Fruit fly (Drosophila melanogaster) whole organism, embryonic: ENCODE results near the gene ab.

Source experiments
- Antp ChIP-seq: fragments of 200-800 bp; sonication (Bioruptor generic); optimal IDR thresholded peaks from 3 replicates; lab custom pipeline; 2016; ENCODE audit warnings: missing biosample characterization, missing genetic modification characterization
- Bdp1 ChIP-seq: fragments of 200-800 bp; sonication (Bioruptor generic); optimal IDR thresholded peaks from 3 replicates; lab custom pipeline; 2016; ENCODE audit warnings: missing biosample characterization, missing genetic modification characterization
- Blimp-1 ChIP-seq: fragments of 200-800 bp; sonication (Bioruptor generic); optimal IDR thresholded peaks from 3 replicates; lab custom pipeline; 2018; ENCODE audit warnings: missing biosample characterization, missing genetic modification characterization, mild to moderate bottlenecking, moderate library complexity, missing genetic modification reagents
- C15 ChIP-seq: fragments of 200-800 bp; sonication (Bioruptor generic); IDR thresholded peaks from 3 replicates; pipeline ENCODE4 v1.3.6; 2022; ENCODE audit warnings: missing biosample characterization, missing genetic modification characterization
- CG10979 ChIP-seq: fragments of 200-800 bp; sonication (Bioruptor generic); optimal IDR thresholded peaks from 2 replicates; lab custom pipeline; 2018; ENCODE audit warnings: missing biosample characterization, mild to moderate bottlenecking, missing genetic modification characterization, moderate library complexity
- CG11247 ChIP-seq: fragments of 200-800 bp; sonication (Bioruptor generic); IDR thresholded peaks from 2 replicates; pipeline ENCODE4 v1.3.6; 2022; ENCODE audit warnings: missing biosample characterization, missing genetic modification characterization
- CG12104 ChIP-seq: fragments of 200-800 bp; sonication (Bioruptor generic); optimal IDR thresholded peaks from 3 replicates; lab custom pipeline; 2016; ENCODE audit warnings: missing biosample characterization, missing genetic modification characterization
- CG12155 ChIP-seq: fragments of 200-800 bp; sonication (Bioruptor generic); optimal IDR thresholded peaks from 3 replicates; lab custom pipeline; 2016; ENCODE audit warnings: missing biosample characterization, missing genetic modification characterization
- CG13424 ChIP-seq: fragments of 200-800 bp; sonication (Bioruptor generic); optimal IDR thresholded peaks from 2 replicates; lab custom pipeline; 2019; ENCODE audit warnings: missing biosample characterization, mild to moderate bottlenecking, missing genetic modification characterization, moderate library complexity
- CG1603 ChIP-seq: fragments of 200-800 bp; sonication (Bioruptor generic); optimal IDR thresholded peaks from 2 replicates; lab custom pipeline; 2019; ENCODE audit warnings: missing biosample characterization, mild to moderate bottlenecking, missing genetic modification characterization, moderate library complexity
- CG30020 ChIP-seq: fragments of 200-800 bp; optimal IDR thresholded peaks from 2 replicates; lab custom pipeline; 2019; ENCODE audit warnings: missing biosample characterization, mild to moderate bottlenecking, missing genetic modification characterization, moderate library complexity
- CG31224 ChIP-seq: fragments of 200-800 bp; sonication (Bioruptor generic); IDR thresholded peaks from 2 replicates; pipeline ENCODE4 v1.3.6; 2022; ENCODE audit warnings: missing biosample characterization, missing genetic modification characterization
- CG33213 ChIP-seq: fragments of 200-800 bp; sonication (Bioruptor generic); optimal IDR thresholded peaks from 3 replicates; lab custom pipeline; 2016; ENCODE audit warnings: missing biosample characterization, missing genetic modification characterization
- CG5245 ChIP-seq: fragments of 200-800 bp; sonication (Bioruptor generic); optimal IDR thresholded peaks from 3 replicates; lab custom pipeline; 2016; ENCODE audit warnings: missing biosample characterization, missing genetic modification characterization
- CG6272 ChIP-seq: fragments of 200-800 bp; sonication (Bioruptor generic); IDR thresholded peaks from 2 replicates; pipeline ENCODE4 v1.3.6; 2022; ENCODE audit warnings: missing biosample characterization, missing genetic modification characterization
- CG6654 ChIP-seq: fragments of 200-800 bp; sonication (Bioruptor generic); optimal IDR thresholded peaks from 2 replicates; lab custom pipeline; 2017; ENCODE audit warnings: missing biosample characterization, mild to moderate bottlenecking, missing genetic modification characterization
- CG6854 ChIP-seq: fragments of 200-800 bp; sonication (Bioruptor generic); optimal IDR thresholded peaks from 3 replicates; lab custom pipeline; 2017; ENCODE audit warnings: missing biosample characterization, mild to moderate bottlenecking, missing genetic modification characterization
- CG7928 ChIP-seq: fragments of 200-800 bp; sonication (Bioruptor generic); optimal IDR thresholded peaks from 2 replicates; lab custom pipeline; 2017; ENCODE audit warnings: missing biosample characterization, mild to moderate bottlenecking, missing genetic modification characterization
- CG8944 ChIP-seq: fragments of 200-800 bp; sonication (Bioruptor generic); optimal IDR thresholded peaks from 3 replicates; lab custom pipeline; 2016; ENCODE audit warnings: missing biosample characterization, missing genetic modification characterization
- CrebB ChIP-seq: fragments of 200-800 bp; sonication (Bioruptor generic); optimal IDR thresholded peaks from 3 replicates; lab custom pipeline; 2018; ENCODE audit warnings: missing biosample characterization, mild to moderate bottlenecking, missing genetic modification characterization
- Dad ChIP-seq: fragments of 200-800 bp; sonication (Bioruptor generic); optimal IDR thresholded peaks from 3 replicates; lab custom pipeline; 2016; ENCODE audit warnings: missing biosample characterization, missing genetic modification characterization
- Dp ChIP-seq: fragments of 200-800 bp; sonication (Bioruptor generic); optimal IDR thresholded peaks from 2 replicates; lab custom pipeline; 2018; ENCODE audit warnings: missing biosample characterization, mild to moderate bottlenecking, missing genetic modification characterization, moderate library complexity
- Dref ChIP-seq: fragments of 200-800 bp; sonication (Bioruptor generic); IDR thresholded peaks from 2 replicates; pipeline ENCODE4 v1.3.6; 2022; ENCODE audit warnings: missing biosample characterization, missing genetic modification characterization
- E2f1 ChIP-seq: fragments of 200-800 bp; sonication (Bioruptor generic); IDR thresholded peaks from 2 replicates; pipeline ENCODE4 v1.3.6; 2022; ENCODE audit warnings: missing biosample characterization, missing genetic modification characterization
- Fer1 ChIP-seq: fragments of 200-800 bp; sonication (Bioruptor generic); optimal IDR thresholded peaks from 2 replicates; lab custom pipeline; 2017; ENCODE audit warnings: missing biosample characterization, mild to moderate bottlenecking, missing genetic modification characterization
- Fer3 ChIP-seq: fragments of 200-800 bp; sonication (Bioruptor generic); optimal IDR thresholded peaks from 2 replicates; lab custom pipeline; 2018; ENCODE audit warnings: missing biosample characterization, mild to moderate bottlenecking, missing genetic modification characterization, moderate library complexity
- Hr51 ChIP-seq, 2 experiments: fragments of 200-800 bp; sonication (Bioruptor generic); optimal IDR thresholded peaks; 2 replicates in 1 of 2; 3 replicates in 1 of 2; lab custom pipeline; 2016 to 2018; ENCODE audit warnings: missing biosample characterization in 2 of 2, missing genetic modification characterization in 2 of 2, mild to moderate bottlenecking in 1 of 2, moderate library complexity in 1 of 2
- Lpt ChIP-seq: fragments of >200 bp; optimal IDR thresholded peaks from 2 replicates; lab custom pipeline; 2018; ENCODE audit warnings: missing biosample characterization, missing genetic modification characterization
- Nf-YA ChIP-seq: fragments of 200-800 bp; sonication (Bioruptor generic); IDR thresholded peaks from 2 replicates; pipeline ENCODE4 v1.3.6; 2022; ENCODE audit warnings: missing biosample characterization, missing genetic modification characterization
- Pdp1 ChIP-seq, 2 experiments: fragments of 200-800 bp; sonication (Bioruptor generic); optimal IDR thresholded peaks; 3 replicates each; lab custom pipeline; 2016; ENCODE audit warnings: missing biosample characterization in 2 of 2, missing genetic modification characterization in 2 of 2, mild to moderate bottlenecking in 1 of 2, moderate library complexity in 1 of 2
- Tbp ChIP-seq: fragments of >200 bp; optimal IDR thresholded peaks from 2 replicates; lab custom pipeline; 2018; ENCODE audit warnings: missing biosample characterization, missing genetic modification characterization
- Vsx1 ChIP-seq: fragments of 200-800 bp; sonication (Bioruptor generic); optimal IDR thresholded peaks from 2 replicates; lab custom pipeline; 2017; ENCODE audit warnings: missing biosample characterization, mild to moderate bottlenecking, missing genetic modification characterization, missing genetic modification reagents
- al ChIP-seq: fragments of 200-800 bp; sonication (Bioruptor generic); IDR thresholded peaks from 2 replicates; pipeline ENCODE4 v1.3.6; 2022; ENCODE audit warnings: missing biosample characterization, missing genetic modification characterization
- ase ChIP-seq: fragments of 200-800 bp; sonication (Bioruptor generic); IDR thresholded peaks from 3 replicates; pipeline ENCODE4 v1.3.6; 2022; ENCODE audit warnings: missing biosample characterization, missing genetic modification characterization
- bcd ChIP-seq: fragments of 200-800 bp; sonication (Bioruptor generic); optimal IDR thresholded peaks from 2 replicates; lab custom pipeline; 2017; ENCODE audit warnings: missing biosample characterization, mild to moderate bottlenecking, missing genetic modification characterization
- bsh ChIP-seq, 2 experiments: fragments of 200-800 bp; sonication (Bioruptor generic); optimal IDR thresholded peaks; 2 replicates each; lab custom pipeline; 2017 to 2018; ENCODE audit warnings: mild to moderate bottlenecking in 2 of 2, missing biosample characterization in 2 of 2, missing genetic modification characterization in 2 of 2, moderate library complexity in 1 of 2
- chif ChIP-seq, 2 experiments: fragments of 200-800 bp; sonication (Bioruptor generic); optimal IDR thresholded peaks; 3 replicates each; lab custom pipeline; 2016; ENCODE audit warnings: missing biosample characterization in 2 of 2, missing genetic modification characterization in 2 of 2
- gt ChIP-seq: fragments of 200-800 bp; sonication (Bioruptor generic); IDR thresholded peaks from 2 replicates; pipeline ENCODE4 v1.3.6; 2022; ENCODE audit warnings: missing biosample characterization, missing genetic modification characterization
- insv ChIP-seq, 2 experiments: fragments of 200-800 bp; sonication (Bioruptor generic); optimal IDR thresholded peaks; 3 replicates each; lab custom pipeline; 2016 to 2018; ENCODE audit warnings: missing biosample characterization in 2 of 2, missing genetic modification characterization in 2 of 2
- luna ChIP-seq: fragments of 200-800 bp; sonication (Bioruptor generic); optimal IDR thresholded peaks from 2 replicates; lab custom pipeline; 2016; ENCODE audit warnings: missing biosample characterization, missing genetic modification characterization
- odd ChIP-seq: fragments of 200-800 bp; sonication (Bioruptor generic); optimal IDR thresholded peaks from 2 replicates; lab custom pipeline; 2017; ENCODE audit warnings: missing biosample characterization, mild to moderate bottlenecking, missing genetic modification characterization
- peb ChIP-seq: fragments of 200-800 bp; sonication (Bioruptor generic); IDR thresholded peaks from 2 replicates; pipeline ENCODE4 v1.3.6; 2022; ENCODE audit warnings: missing biosample characterization, missing genetic modification characterization
- psq ChIP-seq: fragments of 200-800 bp; sonication (Bioruptor generic); optimal IDR thresholded peaks from 2 replicates; lab custom pipeline; 2017; ENCODE audit warnings: missing biosample characterization, missing genetic modification characterization
- seq ChIP-seq: fragments of 200-800 bp; sonication (Bioruptor generic); IDR thresholded peaks from 2 replicates; pipeline ENCODE4 v1.3.6; 2022; ENCODE audit warnings: missing biosample characterization, missing genetic modification characterization
- stc ChIP-seq: fragments of 200-800 bp; sonication (Bioruptor generic); IDR thresholded peaks from 2 replicates; pipeline ENCODE4 v1.3.6; 2022; ENCODE audit warnings: missing biosample characterization, missing genetic modification characterization
- tap ChIP-seq: fragments of 200-800 bp; optimal IDR thresholded peaks from 3 replicates; lab custom pipeline; 2019; ENCODE audit warnings: missing biosample characterization, mild to moderate bottlenecking, missing genetic modification characterization, moderate library complexity
- tio ChIP-seq: fragments of 200-800 bp; sonication (Bioruptor generic); optimal IDR thresholded peaks from 2 replicates; lab custom pipeline; 2017; ENCODE audit warnings: missing biosample characterization, missing genetic modification characterization, inconsistent platforms
- twi ChIP-seq: fragments of 200-800 bp; optimal IDR thresholded peaks from 2 replicates; lab custom pipeline; 2019; ENCODE audit warnings: missing biosample characterization, mild to moderate bottlenecking, missing genetic modification characterization, moderate library complexity
- usp ChIP-seq: fragments of >200 bp; optimal IDR thresholded peaks from 2 replicates; lab custom pipeline; 2017; ENCODE audit warnings: missing biosample characterization, missing genetic modification characterization
- yki ChIP-seq: fragments of >200 bp; optimal IDR thresholded peaks from 3 replicates; lab custom pipeline; 2018

The ab gene

DNA sequence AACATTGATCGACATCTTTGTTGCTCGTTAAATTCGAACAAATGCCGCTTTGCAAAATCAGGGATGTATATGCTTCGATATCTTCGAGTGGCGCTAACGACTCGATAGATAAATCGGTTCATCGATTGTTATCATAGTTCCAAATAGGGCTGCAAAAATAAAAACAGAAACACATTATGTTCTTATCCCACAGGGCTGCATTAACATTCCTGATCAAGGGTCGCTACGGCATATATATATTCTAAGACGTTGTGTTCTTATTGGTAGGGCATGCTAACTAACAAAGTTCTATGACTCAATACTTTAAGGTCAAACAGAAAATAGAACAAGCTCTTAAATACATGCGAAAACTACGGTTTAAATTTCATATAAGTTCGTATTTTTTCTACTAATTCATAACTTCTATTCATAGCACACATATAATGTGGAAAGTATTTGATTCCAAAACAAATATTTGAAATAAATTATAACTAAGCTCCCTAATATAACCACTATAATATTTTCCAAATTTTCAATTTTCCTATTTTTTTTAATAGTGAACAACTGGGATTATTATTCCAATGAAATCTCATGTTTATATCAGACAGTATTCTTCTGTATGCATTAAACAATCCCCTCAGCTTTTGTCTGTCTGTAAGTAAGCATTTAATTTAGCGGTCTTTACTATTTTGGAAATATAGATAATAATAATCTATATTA, 58.6 kb downstream of the ab start, which contains the start of gene cmet (continued):
- TF ChIP-seq CG11247 (GFP tag; lab: Robert Waterston, UW) = peak; percentile 48
- peak; percentile 19 for TF ChIP-seq CG12104 (GFP tag; lab: Kevin White, UChicago)
- TF ChIP-seq Nf-YA (GFP tag; lab: Robert Waterston, UW) = no peak
- 0 out of 2 replicates have a peak, but pooled peaks have one; percentile 30 for TF ChIP-seq CG31224 (GFP tag; lab: Robert Waterston, UW)
- peak; percentile 98 for TF ChIP-seq Dref (GFP tag; lab: Robert Waterston, UW)
- peak; percentile 50 for TF ChIP-seq tio (GFP tag; lab: Kevin White, UChicago)
- TF ChIP-seq CG13424 = peak; percentile 60
- peak; percentile 42; the same call in 1 of the 2 replicates for TF ChIP-seq E2f1 (GFP tag; lab: Robert Waterston, UW)
- TF ChIP-seq Bdp1 (GFP tag; lab: Kevin White, UChicago) = peak; percentile 21
- TF ChIP-seq odd (GFP tag; lab: Kevin White, UChicago) = no peak
- peak; percentile 43 for TF ChIP-seq CG10979 (tag; lab: Kevin White, UChicago)
- TF ChIP-seq Hr51 (GFP tag; optimal IDR thresholded peaks at IDR 0.05; lab: Kevin White, UChicago) = peak in 1 of 2 experiments; percentile 5
- TF ChIP-seq CG5245 (GFP tag; lab: Kevin White, UChicago) = peak; percentile 5
- peak; percentile 33; the same call in 1 of the 3 replicates for TF ChIP-seq ase (GFP tag; lab: Robert Waterston, UW)
- TF ChIP-seq bcd = peak; percentile 30
- TF ChIP-seq Fer3 (tag; lab: Kevin White, UChicago) = peak; percentile 9
- no peak for TF ChIP-seq CG6654 (GFP tag; lab: Kevin White, UChicago)
- peak in 1 of 2 experiments; percentile 41 for TF ChIP-seq insv (GFP tag; optimal IDR thresholded peaks at IDR 0.05; lab: Kevin White, UChicago)
- TF ChIP-seq CG12155 (GFP tag; lab: Kevin White, UChicago) = peak; percentile 28
- no peak for TF ChIP-seq seq (GFP tag; lab: Robert Waterston, UW)
- no peak for TF ChIP-seq gt (GFP tag; lab: Robert Waterston, UW)
- peak; percentile 72 for TF ChIP-seq CG33213 (GFP tag; lab: Kevin White, UChicago)
- TF ChIP-seq Lpt = no peak
- TF ChIP-seq CG7928 (GFP tag; lab: Kevin White, UChicago) = peak; percentile 98
- peak; percentile 41; the same call in 1 of the 2 replicates for TF ChIP-seq al (GFP tag; lab: Robert Waterston, UW)
- peak; percentile 87 for TF ChIP-seq CG30020 (tag; lab: Kevin White, UChicago)
- TF ChIP-seq tap = no peak
- TF ChIP-seq peb = no peak
- no peak for TF ChIP-seq Vsx1 (GFP tag; lab: Kevin White, UChicago)
- TF ChIP-seq usp (GFP tag; lab: Kevin White, UChicago) = no peak
- TF ChIP-seq CrebB (tag; lab: Kevin White, UChicago) = peak; percentile 16
- TF ChIP-seq Tbp = no peak
- TF ChIP-seq luna (GFP tag; lab: Kevin White, UChicago) = peak; percentile 11
- peak; percentile 14 to 66 for TF ChIP-seq chif (GFP tag; optimal IDR thresholded peaks at IDR 0.05; lab: Kevin White, UChicago)
- no peak for TF ChIP-seq yki (lab: Kevin White, UChicago)
- TF ChIP-seq CG6272 (GFP tag; lab: Robert Waterston, UW) = peak; percentile 58; the same call in 1 of the 2 replicates
- TF ChIP-seq Blimp-1 (GFP tag; lab: Kevin White, UChicago) = no peak
- peak; percentile 50 for TF ChIP-seq CG8944 (GFP tag; lab: Kevin White, UChicago)
- TF ChIP-seq psq = no peak
- peak; percentile 82 for TF ChIP-seq Dp
- TF ChIP-seq Antp (GFP tag; lab: Kevin White, UChicago) = peak; percentile 63
- no peak for TF ChIP-seq C15
- TF ChIP-seq bsh (GFP tag; optimal IDR thresholded peaks at IDR 0.05; lab: Kevin White, UChicago) = no peak
- TF ChIP-seq Pdp1 (GFP tag; optimal IDR thresholded peaks at IDR 0.05; lab: Kevin White, UChicago) = peak in 1 of 2 experiments; percentile 55
- TF ChIP-seq twi (tag; lab: Kevin White, UChicago) = no peak
- peak; percentile 89 for TF ChIP-seq CG1603 (tag; lab: Kevin White, UChicago)
- no peak for TF ChIP-seq CG6854 (GFP tag; lab: Kevin White, UChicago)
- TF ChIP-seq Dad (GFP tag; lab: Kevin White, UChicago) = peak; percentile 70
- TF ChIP-seq Fer1 (GFP tag; lab: Kevin White, UChicago) = no peak
- no peak for TF ChIP-seq stc (GFP tag; lab: Robert Waterston, UW)
